Fruit fly (Drosophila melanogaster) whole organism, wandering third instar larva: ENCODE data around the gene Ir93a.

Experiments used
- Abd-B ChIP-seq: fragments of >200 bp; optimal IDR thresholded peaks from 2 replicates; lab custom pipeline; 2017; ENCODE audit warnings: missing biosample characterization, missing genetic modification characterization
- CrebA ChIP-seq: fragments of 200-800 bp; sonication (Bioruptor generic); optimal IDR thresholded peaks from 2 replicates; lab custom pipeline; 2016; ENCODE audit warnings: missing biosample characterization, mild to moderate bottlenecking, missing genetic modification characterization, borderline replicate concordance
- Dif ChIP-seq: fragments of 200-275, 200-300 bp; sonication (Bioruptor generic); optimal IDR thresholded peaks from 2 replicates; lab custom pipeline; 2018; ENCODE audit warnings: missing biosample characterization, missing genetic modification characterization; ENCODE audit not compliant: partially characterized antibody
- GATAd ChIP-seq: sonication (Bioruptor generic); optimal IDR thresholded peaks from 2 replicates; lab custom pipeline; 2016; ENCODE audit warnings: missing biosample characterization, missing genetic modification characterization
- HLH106 ChIP-seq: fragments of 200-800 bp; optimal IDR thresholded peaks from 3 replicates; lab custom pipeline; 2019; ENCODE audit warnings: missing biosample characterization, mild to moderate bottlenecking, missing genetic modification characterization, moderate library complexity
- Hnf4 ChIP-seq: fragments of 200-800 bp; sonication (Bioruptor generic); optimal IDR thresholded peaks from 2 replicates; lab custom pipeline; 2016; ENCODE audit warnings: missing biosample characterization, mild to moderate bottlenecking, missing genetic modification characterization
- Hr78 ChIP-seq: fragments of >200 bp; optimal IDR thresholded peaks from 2 replicates; lab custom pipeline; 2017; ENCODE audit warnings: missing biosample characterization, missing genetic modification characterization
- Hr83 ChIP-seq: fragments of 200-300 bp; sonication (Bioruptor generic); optimal IDR thresholded peaks from 2 replicates; lab custom pipeline; 2016; ENCODE audit warnings: missing biosample characterization, mild to moderate bottlenecking, missing genetic modification characterization, moderate library complexity; ENCODE audit not compliant: poor library complexity, severe bottlenecking
- Jra ChIP-seq: sonication (Bioruptor generic); optimal IDR thresholded peaks from 2 replicates; lab custom pipeline; 2016; ENCODE audit warnings: missing biosample characterization, missing genetic modification characterization
- Mio ChIP-seq: sonication (Bioruptor generic); optimal IDR thresholded peaks from 2 replicates; lab custom pipeline; 2016; ENCODE audit warnings: missing biosample characterization, missing genetic modification characterization
- Myc ChIP-seq: fragments of >200 bp; optimal IDR thresholded peaks from 2 replicates; lab custom pipeline; 2017
- N ChIP-seq: fragments of >200 bp; optimal IDR thresholded peaks from 2 replicates; lab custom pipeline; 2018; ENCODE audit warnings: missing biosample characterization, missing external identifiers, missing genetic modification characterization
- OdsH ChIP-seq: fragments of 200-800 bp; sonication (Bioruptor generic); optimal IDR thresholded peaks from 2 replicates; lab custom pipeline; 2016; ENCODE audit warnings: missing biosample characterization, mild to moderate bottlenecking, missing genetic modification characterization
- Rel ChIP-seq, 2 experiments: fragments of 200-800 bp; sonication (Bioruptor generic) in 1 of 2; optimal IDR thresholded peaks; 2 replicates in 1 of 2; 3 replicates in 1 of 2; lab custom pipeline; 2016 to 2019; ENCODE audit warnings: mild to moderate bottlenecking in 2 of 2, missing biosample characterization in 2 of 2, missing genetic modification characterization in 2 of 2, moderate library complexity in 1 of 2
- Sp1 ChIP-seq: fragments of 200-800 bp; sonication (Bioruptor generic); optimal IDR thresholded peaks from 3 replicates; lab custom pipeline; 2019; ENCODE audit warnings: missing biosample characterization, mild to moderate bottlenecking, missing genetic modification characterization, moderate library complexity
- Vsx2 ChIP-seq: fragments of 200-300, 225-300 bp; sonication (Bioruptor generic); optimal IDR thresholded peaks from 2 replicates; lab custom pipeline; 2018; ENCODE audit warnings: missing biosample characterization, missing genetic modification characterization; ENCODE audit not compliant: partially characterized antibody
- br ChIP-seq: fragments of 200-800 bp; sonication (Bioruptor generic); optimal IDR thresholded peaks from 2 replicates; lab custom pipeline; 2016; ENCODE audit warnings: missing biosample characterization, missing genetic modification characterization
- brk ChIP-seq: fragments of 200-800 bp; sonication (Bioruptor generic); optimal IDR thresholded peaks from 2 replicates; lab custom pipeline; 2016; ENCODE audit warnings: missing biosample characterization, mild to moderate bottlenecking, missing genetic modification characterization
- dl ChIP-seq, 2 experiments: fragments of 175-275, 200-275 bp in 1 of 2; fragments of 200-275 bp in 1 of 2; sonication (Bioruptor generic); optimal IDR thresholded peaks; lab custom pipeline; 2018; ENCODE audit warnings: mild to moderate bottlenecking in 2 of 2, missing biosample characterization in 2 of 2, missing genetic modification characterization in 2 of 2, moderate library complexity in 2 of 2; ENCODE audit not compliant: partially characterized antibody in 2 of 2, insufficient read depth in 1 of 2
- dmrt93B ChIP-seq: fragments of 200-800 bp; sonication (Bioruptor generic); optimal IDR thresholded peaks from 2 replicates; lab custom pipeline; 2018; ENCODE audit warnings: missing biosample characterization, mild to moderate bottlenecking, missing genetic modification characterization
- dsf ChIP-seq: sonication (Bioruptor generic); optimal IDR thresholded peaks from 2 replicates; lab custom pipeline; 2016; ENCODE audit warnings: missing biosample characterization, missing genetic modification characterization, borderline replicate concordance
- ey ChIP-seq: fragments of 200-800 bp; sonication (Bioruptor generic); optimal IDR thresholded peaks from 2 replicates; lab custom pipeline; 2016; ENCODE audit warnings: missing biosample characterization, missing genetic modification characterization
- foxo ChIP-seq, 2 experiments: fragments of 200-800 bp; sonication (Bioruptor generic); optimal IDR thresholded peaks; 2 replicates in 1 of 2; 3 replicates in 1 of 2; lab custom pipeline; 2016 to 2017; ENCODE audit warnings: missing biosample characterization in 2 of 2, missing genetic modification characterization in 2 of 2
- fru ChIP-seq: fragments of 200-800 bp; sonication (Bioruptor generic); optimal IDR thresholded peaks from 3 replicates; lab custom pipeline; 2016; ENCODE audit warnings: missing biosample characterization, mild to moderate bottlenecking, missing genetic modification characterization
- h ChIP-seq: fragments of 200-800 bp; sonication (Bioruptor generic); optimal IDR thresholded peaks from 3 replicates; lab custom pipeline; 2016; ENCODE audit warnings: missing biosample characterization, mild to moderate bottlenecking, missing genetic modification characterization
- jim ChIP-seq: fragments of 175-275, 200-325 bp; sonication (Bioruptor generic); optimal IDR thresholded peaks from 2 replicates; lab custom pipeline; 2016; ENCODE audit warnings: missing biosample characterization, mild to moderate bottlenecking, missing genetic modification characterization
- lola ChIP-seq: fragments of >200 bp; optimal IDR thresholded peaks from 2 replicates; lab custom pipeline; 2017; ENCODE audit warnings: missing biosample characterization, missing genetic modification characterization
- pan ChIP-seq: fragments of >200 bp; optimal IDR thresholded peaks from 2 replicates; lab custom pipeline; 2017
- psq ChIP-seq: fragments of 200-800 bp; sonication (Bioruptor generic); optimal IDR thresholded peaks from 3 replicates; lab custom pipeline; 2017; ENCODE audit warnings: missing biosample characterization, mild to moderate bottlenecking, missing genetic modification characterization, moderate library complexity
- rgr ChIP-seq: fragments of 200-800 bp; sonication (Bioruptor generic); optimal IDR thresholded peaks from 3 replicates; lab custom pipeline; 2016; ENCODE audit warnings: missing biosample characterization, mild to moderate bottlenecking, missing genetic modification characterization
- sv ChIP-seq: fragments of 200-800 bp; sonication (Bioruptor generic); optimal IDR thresholded peaks from 3 replicates; lab custom pipeline; 2016; ENCODE audit warnings: missing biosample characterization, missing genetic modification characterization

Ir93a gene

dm6 chr3R:20829416-20830131, 30.2 kb downstream of the Ir93a start (continued):
- no peak for TF ChIP-seq jim (GFP tag; lab: Kevin White, UChicago)
- TF ChIP-seq dsf (GFP tag; lab: Kevin White, UChicago): no peak
- TF ChIP-seq ey (GFP tag; lab: Kevin White, UChicago): no peak
- no peak for TF ChIP-seq dmrt93B (GFP tag; lab: Kevin White, UChicago)

- TF ChIP-seq Jra (no peak), Dif (GFP tag; lab: Kevin White, UChicago) (peak; percentile 58), br (GFP tag; lab: Kevin White, UChicago) (peak; percentile 51), lola (GFP tag; lab: Kevin White, UChicago) (no peak), Rel (GFP tag; optimal IDR thresholded peaks at IDR 0.05; lab: Kevin White, UChicago) (no peak), Rel (tag; optimal IDR thresholded peaks at IDR 0.05; lab: Kevin White, UChicago) (peak; percentile 100), Hr83 (GFP tag; lab: Kevin White, UChicago) (peak; percentile 11), dl (GFP tag; optimal IDR thresholded peaks at IDR 0.05; lab: Kevin White, UChicago; ENCODE audit: insufficient read depth in 1 of 2, partially characterized antibody in 2 of 2) (peak in 1 of 2 experiments; percentile 32), h (GFP tag; lab: Kevin White, UChicago) (peak; percentile 23)
Measured at dm6 chr3R:20828520-20829415, 31.0 kb downstream of the Ir93a start.

dm6 chr3R:20826929-20827328, 32.8 kb downstream of the Ir93a start:
- TF ChIP-seq ey (GFP tag; lab: Kevin White, UChicago) (no peak), sv (GFP tag; lab: Kevin White, UChicago) (no peak), Rel (GFP tag; optimal IDR thresholded peaks at IDR 0.05; lab: Kevin White, UChicago) (no peak), Rel (tag; optimal IDR thresholded peaks at IDR 0.05; lab: Kevin White, UChicago) (peak; percentile 53), Mio (no peak)
- TF ChIP-seq, all 38 proteins: peak for 1

dm6 chr3R:20823704-20824454, 35.9 kb downstream of the Ir93a start, which contains the start of gene CG17272:
Gene CG17272, minus strand, starts transcription at chr3R:20824239.
- TF ChIP-seq Rel (GFP tag; optimal IDR thresholded peaks at IDR 0.05; lab: Kevin White, UChicago) (no peak), Rel (tag; optimal IDR thresholded peaks at IDR 0.05; lab: Kevin White, UChicago) (peak; percentile 100), Hnf4 (GFP tag; lab: Kevin White, UChicago) (no peak)
- TF ChIP-seq, all 38 proteins: peak for 1

dm6 chr3R:20821815-20822375, 37.9 kb downstream of the Ir93a start, which contains the start of the genes CG17271 and RpS20:
Gene CG17271, minus strand, starts transcription at chr3R:20821848.
Gene RpS20, plus strand, starts transcription at chr3R:20822181.
- TF ChIP-seq br (GFP tag; lab: Kevin White, UChicago) (peak; percentile 87), dmrt93B (GFP tag; lab: Kevin White, UChicago) (peak; percentile 68), pan (lab: Kevin White, UChicago) (no peak), fru (GFP tag; lab: Kevin White, UChicago) (peak; percentile 91), Rel (GFP tag; optimal IDR thresholded peaks at IDR 0.05; lab: Kevin White, UChicago) (no peak), Rel (tag; optimal IDR thresholded peaks at IDR 0.05; lab: Kevin White, UChicago) (peak; percentile 74), ey (GFP tag; lab: Kevin White, UChicago) (peak; percentile 91), Hr78 (GFP tag; lab: Kevin White, UChicago) (no peak), rgr (GFP tag; lab: Kevin White, UChicago) (peak; percentile 89), dsf (GFP tag; lab: Kevin White, UChicago) (peak; percentile 66), HLH106 (tag; lab: Kevin White, UChicago) (peak; percentile 78), h (GFP tag; lab: Kevin White, UChicago) (peak; percentile 92), Hr83 (GFP tag; lab: Kevin White, UChicago) (peak; percentile 87), CrebA (no peak), N (no peak), Dif (GFP tag; lab: Kevin White, UChicago) (peak; percentile 89), Vsx2 (peak; percentile 98), Myc (lab: Kevin White, UChicago) (peak; percentile 61), sv (GFP tag; lab: Kevin White, UChicago) (peak; percentile 95), Abd-B (no peak), foxo (GFP tag; optimal IDR thresholded peaks at IDR 0.05; lab: Kevin White, UChicago) (peak; percentile 4 to 94), psq (GFP tag; lab: Kevin White, UChicago) (peak; percentile 67), dl (GFP tag; optimal IDR thresholded peaks at IDR 0.05; lab: Kevin White, UChicago; ENCODE audit: insufficient read depth in 1 of 2, partially characterized antibody in 2 of 2) (peak in 1 of 2 experiments; percentile 78), Jra (peak; percentile 91), lola (GFP tag; lab: Kevin White, UChicago) (no peak), GATAd (GFP tag; lab: Kevin White, UChicago) (no peak), Hnf4 (GFP tag; lab: Kevin White, UChicago) (peak; percentile 92), Sp1 (GFP tag; lab: Kevin White, UChicago) (peak; percentile 80), OdsH (GFP tag; lab: Kevin White, UChicago) (peak; percentile 77), brk (GFP tag; lab: Kevin White, UChicago) (no peak), jim (GFP tag; lab: Kevin White, UChicago) (peak; percentile 18)
